Worm (Caenorhabditis elegans): ENCODE measurements around the gene nstp-3.
"Not testable (repeated sequence)": the region's sequence is repeated elsewhere in the genome, so short reads cannot be mapped to it uniquely, and the experiment has no call there.

- not testable (repeated sequence) for TF ChIP-seq fos-1 (tag; optimal IDR thresholded peaks at IDR 0.05); nhr-12 (tag; optimal IDR thresholded peaks at IDR 0.05); zag-1 (tag; optimal IDR thresholded peaks at IDR 0.05); lsy-2 (tag; optimal IDR thresholded peaks at IDR 0.05); skn-1 (tag; optimal IDR thresholded peaks at IDR 0.05); nhr-23 (tag; optimal IDR thresholded peaks at IDR 0.05); ama-1 (optimal IDR thresholded peaks at IDR 0.05); nhr-77 (tag; optimal IDR thresholded peaks at IDR 0.05); nhr-11 (tag; optimal IDR thresholded peaks at IDR 0.05); elt-1 (tag; optimal IDR thresholded peaks at IDR 0.05); nhr-6 (tag; optimal IDR thresholded peaks at IDR 0.05); snpc-4 (tag; optimal IDR thresholded peaks at IDR 0.05); nhr-237 (tag; optimal IDR thresholded peaks at IDR 0.05)
Measured at ce11 chrV:5755203-5755693, 42.8 kb downstream of the nstp-3 start, which contains the start of gene K09H11.11.

Data from whole organism, L2 larva.